Fruit fly (Drosophila melanogaster) whole organism, wandering third instar larva: ENCODE data around the gene CG44142.

Source experiments
- Abd-B ChIP-seq: fragments of >200 bp; optimal IDR thresholded peaks from 2 replicates; lab custom pipeline; 2017; ENCODE audit warnings: missing biosample characterization, missing genetic modification characterization
- CG32264 ChIP-seq: fragments of 200-800 bp; sonication (Bioruptor generic); optimal IDR thresholded peaks from 2 replicates; lab custom pipeline; 2016; ENCODE audit warnings: missing biosample characterization, missing genetic modification characterization
- CG9705 ChIP-seq: fragments of 200-800 bp; sonication (Bioruptor generic); optimal IDR thresholded peaks from 2 replicates; lab custom pipeline; 2018; ENCODE audit warnings: missing biosample characterization, mild to moderate bottlenecking, missing genetic modification characterization
- CrebA ChIP-seq: fragments of 200-800 bp; sonication (Bioruptor generic); optimal IDR thresholded peaks from 2 replicates; lab custom pipeline; 2016; ENCODE audit warnings: missing biosample characterization, mild to moderate bottlenecking, missing genetic modification characterization, borderline replicate concordance
- Dif ChIP-seq: fragments of 200-275, 200-300 bp; sonication (Bioruptor generic); optimal IDR thresholded peaks from 2 replicates; lab custom pipeline; 2018; ENCODE audit warnings: missing biosample characterization, missing genetic modification characterization; ENCODE audit not compliant: partially characterized antibody
- HLH106 ChIP-seq: fragments of 200-800 bp; optimal IDR thresholded peaks from 3 replicates; lab custom pipeline; 2019; ENCODE audit warnings: missing biosample characterization, mild to moderate bottlenecking, missing genetic modification characterization, moderate library complexity
- Hnf4 ChIP-seq: fragments of 200-800 bp; sonication (Bioruptor generic); optimal IDR thresholded peaks from 2 replicates; lab custom pipeline; 2016; ENCODE audit warnings: missing biosample characterization, mild to moderate bottlenecking, missing genetic modification characterization
- Hr83 ChIP-seq: fragments of 200-300 bp; sonication (Bioruptor generic); optimal IDR thresholded peaks from 2 replicates; lab custom pipeline; 2016; ENCODE audit warnings: missing biosample characterization, mild to moderate bottlenecking, missing genetic modification characterization, moderate library complexity; ENCODE audit not compliant: poor library complexity, severe bottlenecking
- Jra ChIP-seq: sonication (Bioruptor generic); optimal IDR thresholded peaks from 2 replicates; lab custom pipeline; 2016; ENCODE audit warnings: missing biosample characterization, missing genetic modification characterization
- Mio ChIP-seq: sonication (Bioruptor generic); optimal IDR thresholded peaks from 2 replicates; lab custom pipeline; 2016; ENCODE audit warnings: missing biosample characterization, missing genetic modification characterization
- Myc ChIP-seq: fragments of >200 bp; optimal IDR thresholded peaks from 2 replicates; lab custom pipeline; 2017
- N ChIP-seq: fragments of >200 bp; optimal IDR thresholded peaks from 2 replicates; lab custom pipeline; 2018; ENCODE audit warnings: missing biosample characterization, missing external identifiers, missing genetic modification characterization
- Rel ChIP-seq, 2 experiments: fragments of 200-800 bp; sonication (Bioruptor generic) in 1 of 2; optimal IDR thresholded peaks; 2 replicates in 1 of 2; 3 replicates in 1 of 2; lab custom pipeline; 2016 to 2019; ENCODE audit warnings: mild to moderate bottlenecking in 2 of 2, missing biosample characterization in 2 of 2, missing genetic modification characterization in 2 of 2, moderate library complexity in 1 of 2
- Sp1 ChIP-seq: fragments of 200-800 bp; sonication (Bioruptor generic); optimal IDR thresholded peaks from 3 replicates; lab custom pipeline; 2019; ENCODE audit warnings: missing biosample characterization, mild to moderate bottlenecking, missing genetic modification characterization, moderate library complexity
- Vsx2 ChIP-seq: fragments of 200-300, 225-300 bp; sonication (Bioruptor generic); optimal IDR thresholded peaks from 2 replicates; lab custom pipeline; 2018; ENCODE audit warnings: missing biosample characterization, missing genetic modification characterization; ENCODE audit not compliant: partially characterized antibody
- br ChIP-seq: fragments of 200-800 bp; sonication (Bioruptor generic); optimal IDR thresholded peaks from 2 replicates; lab custom pipeline; 2016; ENCODE audit warnings: missing biosample characterization, missing genetic modification characterization
- brk ChIP-seq: fragments of 200-800 bp; sonication (Bioruptor generic); optimal IDR thresholded peaks from 2 replicates; lab custom pipeline; 2016; ENCODE audit warnings: missing biosample characterization, mild to moderate bottlenecking, missing genetic modification characterization
- dmrt93B ChIP-seq: fragments of 200-800 bp; sonication (Bioruptor generic); optimal IDR thresholded peaks from 2 replicates; lab custom pipeline; 2018; ENCODE audit warnings: missing biosample characterization, mild to moderate bottlenecking, missing genetic modification characterization
- dsf ChIP-seq: sonication (Bioruptor generic); optimal IDR thresholded peaks from 2 replicates; lab custom pipeline; 2016; ENCODE audit warnings: missing biosample characterization, missing genetic modification characterization, borderline replicate concordance
- ey ChIP-seq: fragments of 200-800 bp; sonication (Bioruptor generic); optimal IDR thresholded peaks from 2 replicates; lab custom pipeline; 2016; ENCODE audit warnings: missing biosample characterization, missing genetic modification characterization
- foxo ChIP-seq, 2 experiments: fragments of 200-800 bp; sonication (Bioruptor generic); optimal IDR thresholded peaks; 2 replicates in 1 of 2; 3 replicates in 1 of 2; lab custom pipeline; 2016 to 2017; ENCODE audit warnings: missing biosample characterization in 2 of 2, missing genetic modification characterization in 2 of 2
- fru ChIP-seq: fragments of 200-800 bp; sonication (Bioruptor generic); optimal IDR thresholded peaks from 3 replicates; lab custom pipeline; 2016; ENCODE audit warnings: missing biosample characterization, mild to moderate bottlenecking, missing genetic modification characterization
- h ChIP-seq: fragments of 200-800 bp; sonication (Bioruptor generic); optimal IDR thresholded peaks from 3 replicates; lab custom pipeline; 2016; ENCODE audit warnings: missing biosample characterization, mild to moderate bottlenecking, missing genetic modification characterization
- pan ChIP-seq: fragments of >200 bp; optimal IDR thresholded peaks from 2 replicates; lab custom pipeline; 2017
- psq ChIP-seq: fragments of 200-800 bp; sonication (Bioruptor generic); optimal IDR thresholded peaks from 3 replicates; lab custom pipeline; 2017; ENCODE audit warnings: missing biosample characterization, mild to moderate bottlenecking, missing genetic modification characterization, moderate library complexity
- rgr ChIP-seq: fragments of 200-800 bp; sonication (Bioruptor generic); optimal IDR thresholded peaks from 3 replicates; lab custom pipeline; 2016; ENCODE audit warnings: missing biosample characterization, mild to moderate bottlenecking, missing genetic modification characterization
- sage ChIP-seq: fragments of 200-800 bp; sonication (Bioruptor generic); optimal IDR thresholded peaks from 2 replicates; lab custom pipeline; 2016; ENCODE audit warnings: missing biosample characterization, mild to moderate bottlenecking, missing genetic modification characterization
- sv ChIP-seq: fragments of 200-800 bp; sonication (Bioruptor generic); optimal IDR thresholded peaks from 3 replicates; lab custom pipeline; 2016; ENCODE audit warnings: missing biosample characterization, missing genetic modification characterization
- tai ChIP-seq: sonication (Bioruptor generic); optimal IDR thresholded peaks from 2 replicates; lab custom pipeline; 2016; ENCODE audit warnings: missing biosample characterization, missing genetic modification characterization
- usp ChIP-seq: fragments of >200 bp; optimal IDR thresholded peaks from 2 replicates; lab custom pipeline; 2017; ENCODE audit warnings: missing biosample characterization, missing genetic modification characterization
- woc ChIP-seq: sonication (Bioruptor generic); optimal IDR thresholded peaks from 2 replicates; lab custom pipeline; 2016; ENCODE audit warnings: missing biosample characterization, mild to moderate bottlenecking, missing genetic modification characterization

CG44142 gene

DNA sequence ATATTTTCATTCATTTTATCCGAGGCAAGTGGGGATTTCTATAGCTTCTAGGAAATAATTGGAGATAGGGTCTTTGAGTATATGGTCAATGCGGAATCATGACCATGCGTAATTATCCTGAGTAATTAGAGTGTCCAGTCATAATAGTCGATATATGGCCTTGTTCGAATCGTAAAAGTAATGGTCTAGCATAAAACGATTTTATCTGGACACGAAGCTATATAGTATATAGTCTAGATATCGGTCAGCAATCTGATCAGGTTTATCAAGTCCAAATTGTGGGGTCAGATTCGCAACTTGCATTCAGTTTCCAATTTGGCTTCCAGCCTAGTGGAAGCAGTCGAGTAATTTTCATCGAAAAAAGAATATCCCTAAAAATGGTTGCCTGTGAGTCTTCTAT lies 10.6 kb downstream of the CG44142 start, which contains the start of gene CG32473:
TSS of gene CG32473 (plus strand) at position 301 of the 400 bp plus-strand sequence.
- no peak for TF ChIP-seq psq (GFP tag; lab: Kevin White, UChicago)
- no peak for TF ChIP-seq Vsx2 (GFP tag; lab: Kevin White, UChicago)
- no peak for TF ChIP-seq Myc
- TF ChIP-seq Jra, result no peak
- no peak for TF ChIP-seq sage (GFP tag; lab: Kevin White, UChicago)
- no peak for TF ChIP-seq Rel (GFP tag; optimal IDR thresholded peaks at IDR 0.05; lab: Kevin White, UChicago)
- TF ChIP-seq Rel (tag; optimal IDR thresholded peaks at IDR 0.05; lab: Kevin White, UChicago), result peak; percentile 13
- TF ChIP-seq Hnf4, result no peak
- no peak for TF ChIP-seq Dif (GFP tag; lab: Kevin White, UChicago)

DNA sequence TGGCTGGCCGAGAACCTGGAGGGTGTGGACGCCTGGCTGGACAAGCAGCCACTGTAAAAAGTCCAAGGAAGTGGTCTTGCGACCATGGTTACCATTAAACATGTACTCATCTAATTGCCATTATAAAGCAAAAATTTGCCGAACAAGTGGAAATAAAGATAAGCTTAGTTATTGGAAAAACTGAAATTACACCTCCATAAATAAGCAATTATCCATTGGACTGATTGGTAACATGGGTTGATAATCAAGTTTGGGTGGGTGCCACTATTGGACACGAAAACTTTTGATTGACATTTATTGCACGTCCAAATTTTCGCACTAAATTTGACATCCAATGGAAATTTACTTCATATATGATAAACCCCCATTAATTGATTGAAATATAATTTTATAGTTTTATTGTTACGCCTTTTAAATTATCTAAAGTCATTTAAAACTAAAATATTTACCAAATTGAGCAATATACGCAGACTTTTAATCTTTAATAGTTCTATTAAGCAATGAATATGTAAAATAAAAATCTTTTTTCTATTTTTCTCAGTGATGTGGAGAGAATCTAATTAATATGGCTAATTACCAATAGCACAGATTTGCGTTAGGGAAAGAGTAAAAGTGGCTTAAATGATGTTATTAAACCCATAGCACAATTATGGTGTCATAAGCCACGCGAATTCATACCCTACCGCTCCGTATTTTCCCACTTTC lies 14.7 kb downstream of the CG44142 start, which contains the start of gene CG8774:
TSS of gene CG8774 (plus strand) at position 655 of the 705 bp plus-strand sequence.
- TF ChIP-seq Abd-B (no peak), pan (no peak), Dif (GFP tag; lab: Kevin White, UChicago) (no peak), CG9705 (GFP tag; lab: Kevin White, UChicago) (no peak), rgr (GFP tag; lab: Kevin White, UChicago) (no peak), Hr83 (no peak), Vsx2 (GFP tag; lab: Kevin White, UChicago) (no peak), Myc (no peak), brk (GFP tag; lab: Kevin White, UChicago) (no peak), N (GFP tag; lab: Kevin White, UChicago) (no peak), CG32264 (GFP tag; lab: Kevin White, UChicago) (no peak)

DNA sequence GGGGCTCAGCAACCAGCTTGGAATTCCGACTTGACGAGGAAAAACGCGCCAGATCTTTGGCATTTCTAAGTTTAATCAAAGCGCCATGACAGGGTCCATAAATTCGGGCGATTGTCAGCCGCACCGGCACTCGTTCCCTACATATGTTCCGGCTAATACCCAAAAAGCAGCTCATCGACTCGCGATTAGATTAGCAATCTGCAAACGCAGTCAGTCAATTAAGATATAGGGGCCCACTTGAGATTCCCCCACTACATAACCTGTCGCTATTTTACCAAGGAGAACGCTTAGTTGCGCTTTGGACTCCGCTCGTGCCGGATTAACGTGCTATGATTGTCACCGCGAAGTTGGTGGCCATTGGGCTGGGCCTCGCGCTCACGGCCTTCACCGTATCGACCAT lies 18.5 kb downstream of the CG44142 start, which contains the start of gene CG8773:
TSS of gene CG8773 (plus strand) at position 288 of the 400 bp plus-strand sequence.
- TF ChIP-seq br (GFP tag; lab: Kevin White, UChicago) (no peak), h (GFP tag; lab: Kevin White, UChicago) (peak; percentile 58)

dm6 chr3R:13293148-13293756 lies 19.7 kb downstream of the CG44142 start, which contains the start of gene wntD:
wntD (minus strand) TSS chr3R:13293198.
- TF ChIP-seq Myc (no peak), usp (no peak), tai (GFP tag; lab: Kevin White, UChicago) (no peak), dmrt93B (no peak), dsf (GFP tag; lab: Kevin White, UChicago) (no peak), CrebA (no peak), HLH106 (tag; lab: Kevin White, UChicago) (no peak), foxo (GFP tag; optimal IDR thresholded peaks at IDR 0.05; lab: Kevin White, UChicago) (no peak), Rel (GFP tag; optimal IDR thresholded peaks at IDR 0.05; lab: Kevin White, UChicago) (no peak), Rel (tag; optimal IDR thresholded peaks at IDR 0.05; lab: Kevin White, UChicago) (no peak), Sp1 (GFP tag; lab: Kevin White, UChicago) (no peak), ey (GFP tag; lab: Kevin White, UChicago) (no peak), Abd-B (no peak), Hnf4 (no peak), fru (GFP tag; lab: Kevin White, UChicago) (no peak), CG9705 (GFP tag; lab: Kevin White, UChicago) (no peak), woc (GFP tag; lab: Kevin White, UChicago) (no peak), N (GFP tag; lab: Kevin White, UChicago) (no peak)

DNA sequence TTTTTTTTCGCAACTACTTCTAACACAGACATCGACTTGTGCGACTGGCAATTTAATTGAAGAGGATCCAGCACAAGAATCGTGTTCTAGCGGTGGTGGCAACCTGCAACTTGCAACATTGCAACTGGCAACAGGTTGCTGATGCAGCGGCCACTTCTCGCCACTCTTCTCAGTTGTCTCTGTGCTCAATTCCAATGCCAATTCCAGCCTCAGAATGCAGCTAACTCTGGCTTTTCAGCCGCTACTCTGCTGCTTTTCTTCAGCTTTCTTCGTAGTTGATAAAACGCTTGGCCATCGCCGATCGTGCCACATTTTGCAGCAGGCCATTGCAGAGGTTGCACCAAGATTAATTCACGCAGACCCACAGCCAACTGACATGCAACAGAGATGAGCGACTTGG lies 22.7 kb downstream of the CG44142 start, which contains the start of gene Osi22:
TSS of gene Osi22 (plus strand) at position 301 of the 400 bp plus-strand sequence.
- TF ChIP-seq Jra (no peak), br (GFP tag; lab: Kevin White, UChicago) (no peak), dsf (GFP tag; lab: Kevin White, UChicago) (no peak), Dif (GFP tag; lab: Kevin White, UChicago) (no peak), HLH106 (tag; lab: Kevin White, UChicago) (no peak), sage (GFP tag; lab: Kevin White, UChicago) (no peak), h (GFP tag; lab: Kevin White, UChicago) (no peak), fru (GFP tag; lab: Kevin White, UChicago) (no peak), Mio (GFP tag; lab: Kevin White, UChicago) (no peak), usp (no peak), Sp1 (GFP tag; lab: Kevin White, UChicago) (no peak), sv (GFP tag; lab: Kevin White, UChicago) (no peak), ey (GFP tag; lab: Kevin White, UChicago) (no peak), N (GFP tag; lab: Kevin White, UChicago) (no peak), rgr (GFP tag; lab: Kevin White, UChicago) (no peak), Myc (no peak)
